Worm (Caenorhabditis elegans) whole organism, L2 larva: ENCODE measurements around the gene F29B9.7.

Experiments
- R02D3.7 ChIP-seq: fragments of 150-350 bp; optimal IDR thresholded peaks from 2 replicates; lab custom pipeline; 2014; ENCODE audit warnings: missing biosample characterization, missing genetic modification characterization
- ama-1 ChIP-seq: fragments of 150-350 bp; optimal IDR thresholded peaks from 2 replicates; lab custom pipeline; 2018; ENCODE audit warnings: inconsistent platforms
- elt-3 ChIP-seq: sonication (generic microtip); optimal IDR thresholded peaks from 2 replicates; lab custom pipeline; 2017; ENCODE audit warnings: missing biosample characterization, missing genetic modification characterization
- mdl-1 ChIP-seq, 2 experiments: fragments of 150-350 bp in 1 of 2; sonication (generic microtip) in 1 of 2; optimal IDR thresholded peaks; 2 replicates each; lab custom pipeline; 2017; ENCODE audit warnings: missing biosample characterization in 2 of 2, missing genetic modification characterization in 2 of 2
- nhr-11 ChIP-seq: fragments of 150-350 bp; optimal IDR thresholded peaks from 2 replicates; lab custom pipeline; 2014; ENCODE audit warnings: missing biosample characterization, missing genetic modification characterization
- nhr-12 ChIP-seq: fragments of 150-350 bp; optimal IDR thresholded peaks from 2 replicates; lab custom pipeline; 2014; ENCODE audit warnings: missing biosample characterization, missing genetic modification characterization
- nhr-25 ChIP-seq: fragments of 150-350 bp; sonication (generic microtip); optimal IDR thresholded peaks from 3 replicates; lab custom pipeline; 2014; ENCODE audit warnings: missing biosample characterization, missing genetic modification characterization
- nhr-77 ChIP-seq: fragments of 150-350 bp; optimal IDR thresholded peaks from 2 replicates; lab custom pipeline; 2014; ENCODE audit warnings: missing biosample characterization, missing genetic modification characterization
- skn-1 ChIP-seq: sonication (generic microtip); optimal IDR thresholded peaks from 2 replicates; lab custom pipeline; 2017; ENCODE audit warnings: missing biosample characterization, missing genetic modification characterization
- snpc-4 ChIP-seq: fragments of 150-350 bp; optimal IDR thresholded peaks from 2 replicates; lab custom pipeline; 2014; ENCODE audit warnings: missing biosample characterization, missing genetic modification characterization
- ztf-11 ChIP-seq: sonication (generic microtip); optimal IDR thresholded peaks from 2 replicates; lab custom pipeline; 2017; ENCODE audit warnings: missing biosample characterization, missing genetic modification characterization

ce11 chrIV:4667835-4668234 is 18.3 kb downstream of the F29B9.7 start:
- TF ChIP-seq ama-1 (lab: Kevin White, UChicago), result no peak
- no peak for TF ChIP-seq nhr-25
- no peak for TF ChIP-seq nhr-11 (tag; lab: Kevin White, UChicago)
- TF ChIP-seq R02D3.7, result no peak
- no peak for TF ChIP-seq skn-1 (tag; lab: Kevin White, UChicago)
- TF ChIP-seq ztf-11, result no peak
- no peak for TF ChIP-seq mdl-1 (tag; optimal IDR thresholded peaks at IDR 0.05; lab: Kevin White, UChicago)
- TF ChIP-seq nhr-77 (tag; lab: Kevin White, UChicago), result no peak
- TF ChIP-seq nhr-12 (tag; lab: Kevin White, UChicago), result no peak
- no peak for TF ChIP-seq snpc-4
- TF ChIP-seq elt-3 (tag; lab: Kevin White, UChicago), result no peak
